Worm (Caenorhabditis elegans): Measurements from ENCODE around the gene Y39H10B.3.

Y39H10B.3 gene

ce11 chrV:3670499-3670898 is at the start of gene Y39H10B.3:
TSS of gene Y39H10B.3 (plus strand) at chrV:3670799.
- TF ChIP-seq nhr-111 (GFP tag; optimal IDR thresholded peaks at IDR 0.05) (no peak), nhr-237 (tag; optimal IDR thresholded peaks at IDR 0.05) (no peak), sdz-12 (GFP tag; optimal IDR thresholded peaks at IDR 0.05) (no peak), zfp-2 (tag; optimal IDR thresholded peaks at IDR 0.05) (no peak), set-16 (GFP tag; IDR thresholded peaks at IDR 0.05) (no peak), daf-12 (tag; optimal IDR thresholded peaks at IDR 0.05) (no peak), nhr-48 (tag; optimal IDR thresholded peaks at IDR 0.05) (no peak), mdt-29 (GFP tag; IDR thresholded peaks at IDR 0.05) (no peak), F49E8.2 (tag; optimal IDR thresholded peaks at IDR 0.05; ENCODE audit: borderline replicate concordance) (no peak), ceh-32 (tag; optimal IDR thresholded peaks at IDR 0.05; ENCODE audit: poor library complexity) (no peak), tag-97 (GFP tag; IDR thresholded peaks at IDR 0.05) (no peak), D1046.2 (GFP tag; IDR thresholded peaks at IDR 0.05) (no peak), hmg-1.1 (GFP tag; IDR thresholded peaks at IDR 0.05) (no peak), lsy-2 (tag; optimal IDR thresholded peaks at IDR 0.05) (no peak), zip-2 (tag; optimal IDR thresholded peaks at IDR 0.05) (no peak), mxl-2 (GFP tag; conservative IDR thresholded peaks at IDR 0.05) (no peak), ceh-62 (tag; optimal IDR thresholded peaks at IDR 0.05) (no peak), rbr-2 (tag; optimal IDR thresholded peaks at IDR 0.05) (no peak), hlh-30 (tag; optimal IDR thresholded peaks at IDR 0.05; ENCODE audit: insufficient read depth) (no peak), nhr-42 (GFP tag; IDR thresholded peaks at IDR 0.05) (no peak)

- no peak for TF ChIP-seq gei-8 (GFP tag; optimal IDR thresholded peaks at IDR 0.05)
Measured at ce11 chrV:3626944-3627343, 43.7 kb upstream of the Y39H10B.3 start, which contains the start of gene F59B1.4. TSS of gene F59B1.4 (minus strand) at chrV:3627044.

- no peak for TF ChIP-seq nhr-76 (tag; optimal IDR thresholded peaks at IDR 0.05)
- no peak for TF ChIP-seq zip-2 (tag; optimal IDR thresholded peaks at IDR 0.05)
- no peak for TF ChIP-seq ceh-44 (GFP tag; IDR thresholded peaks at IDR 0.05)
- TF ChIP-seq F10B5.3 (tag; optimal IDR thresholded peaks at IDR 0.05), result no peak
- TF ChIP-seq hif-1 (tag; optimal IDR thresholded peaks at IDR 0.05), result no peak
- no peak for TF ChIP-seq daf-19 (GFP tag; conservative IDR thresholded peaks at IDR 0.05)
- no peak for TF ChIP-seq egl-27 (tag; optimal IDR thresholded peaks at IDR 0.05)
- no peak for TF ChIP-seq sdz-12 (GFP tag; optimal IDR thresholded peaks at IDR 0.05)
- TF ChIP-seq fos-1 (tag; optimal IDR thresholded peaks at IDR 0.05), result no peak
- TF ChIP-seq T20F7.1 (GFP tag; optimal IDR thresholded peaks at IDR 0.05), result no peak
- no peak for TF ChIP-seq mdl-1 (tag; optimal IDR thresholded peaks at IDR 0.05)
- TF ChIP-seq dpl-1 (GFP tag; optimal IDR thresholded peaks at IDR 0.05), result no peak
- no peak for TF ChIP-seq mdt-29 (GFP tag; IDR thresholded peaks at IDR 0.05)
- no peak for TF ChIP-seq lin-39 (tag; optimal IDR thresholded peaks at IDR 0.05)
- no peak for TF ChIP-seq aly-2 (tag; optimal IDR thresholded peaks at IDR 0.05)
- TF ChIP-seq nhr-11 (tag; optimal IDR thresholded peaks at IDR 0.05), result no peak
- TF ChIP-seq F37D6.2 (tag; optimal IDR thresholded peaks at IDR 0.05), result no peak
- no peak for TF ChIP-seq duxl-1 (tag; optimal IDR thresholded peaks at IDR 0.05; ENCODE audit: poor library complexity)
- no peak for TF ChIP-seq lim-7 (GFP tag; IDR thresholded peaks at IDR 0.05)
Measured at ce11 chrV:3631591-3631990, 39.0 kb upstream of the Y39H10B.3 start, which contains the start of gene F59B1.6. TSS of gene F59B1.6 (minus strand) at chrV:3631691.
